Worm (Caenorhabditis elegans): ENCODE measurements around the gene nspc-17.

DNA sequence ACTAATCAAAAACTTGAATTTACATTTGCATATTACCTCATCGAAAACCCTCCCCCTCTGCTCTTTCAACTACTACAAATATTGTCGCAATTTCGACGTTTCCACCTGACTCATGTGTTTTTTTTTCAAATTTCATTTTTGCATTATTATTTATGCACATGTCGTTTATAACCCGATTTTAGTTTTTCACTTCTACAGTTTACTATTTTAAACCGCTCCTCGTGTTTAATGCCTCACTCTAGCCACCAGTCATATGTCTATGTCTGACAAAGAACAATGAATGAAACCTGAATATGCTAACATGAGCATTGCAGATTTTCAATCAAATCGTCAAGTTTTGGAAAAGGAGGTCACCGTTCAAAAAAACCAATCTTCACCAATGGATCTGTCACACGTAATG, 9.1 kb upstream of the nspc-17 start, which contains the start of gene T24C2.5:
- TF ChIP-seq nhr-20 (tag; optimal IDR thresholded peaks at IDR 0.05): no peak
- TF ChIP-seq snpc-4 (tag; optimal IDR thresholded peaks at IDR 0.05): no peak
- no peak for TF ChIP-seq unc-30 (tag; optimal IDR thresholded peaks at IDR 0.05)
- no peak for TF ChIP-seq pqm-1 (tag; optimal IDR thresholded peaks at IDR 0.05)
- TF ChIP-seq sptf-1 (tag; optimal IDR thresholded peaks at IDR 0.05): no peak
- no peak for TF ChIP-seq zip-4 (GFP tag; optimal IDR thresholded peaks at IDR 0.05)

All from whole organism, L1 larva.